Worm (Caenorhabditis elegans) whole organism, L2 larva: ENCODE results near the gene ceh-22.

Experiments used
- R02D3.7 ChIP-seq: fragments of 150-350 bp; optimal IDR thresholded peaks from 2 replicates; lab custom pipeline; 2014; ENCODE audit warnings: missing biosample characterization, missing genetic modification characterization
- Y55F3AM.14 ChIP-seq: fragments of 200-800 bp; sonication (Bioruptor generic); optimal IDR thresholded peaks from 2 replicates; lab custom pipeline; 2018; ENCODE audit warnings: mild to moderate bottlenecking, missing genetic modification characterization, missing compliant biosample characterization
- alr-1 ChIP-seq: fragments of 150-350 bp; optimal IDR thresholded peaks from 2 replicates; lab custom pipeline; 2014; ENCODE audit warnings: missing biosample characterization, missing genetic modification characterization
- aly-2 ChIP-seq: fragments of 150-350 bp; optimal IDR thresholded peaks from 2 replicates; lab custom pipeline; 2014; ENCODE audit warnings: missing biosample characterization, missing genetic modification characterization
- ama-1 ChIP-seq: fragments of 150-350 bp; optimal IDR thresholded peaks from 2 replicates; lab custom pipeline; 2018; ENCODE audit warnings: inconsistent platforms
- ceh-16 ChIP-seq: fragments of 150-350 bp; optimal IDR thresholded peaks from 2 replicates; lab custom pipeline; 2014; ENCODE audit warnings: missing biosample characterization, missing genetic modification characterization
- ceh-82 ChIP-seq: fragments of 150-350 bp; optimal IDR thresholded peaks from 2 replicates; lab custom pipeline; 2014; ENCODE audit warnings: missing biosample characterization, missing genetic modification characterization
- crh-2 ChIP-seq: sonication (generic microtip); optimal IDR thresholded peaks from 2 replicates; lab custom pipeline; 2017; ENCODE audit warnings: missing biosample characterization, missing genetic modification characterization
- dmd-4 ChIP-seq: sonication (generic microtip); optimal IDR thresholded peaks from 2 replicates; lab custom pipeline; 2017; ENCODE audit warnings: missing biosample characterization, missing genetic modification characterization
- egl-27 ChIP-seq: sonication (generic microtip); optimal IDR thresholded peaks from 3 replicates; lab custom pipeline; 2017; ENCODE audit warnings: missing biosample characterization, missing genetic modification reagents, missing genetic modification characterization
- elt-1 ChIP-seq: fragments of 150-350 bp; optimal IDR thresholded peaks from 2 replicates; lab custom pipeline; 2014; ENCODE audit warnings: missing biosample characterization, missing genetic modification characterization
- fos-1 ChIP-seq: fragments of 150-350 bp; optimal IDR thresholded peaks from 2 replicates; lab custom pipeline; 2014; ENCODE audit warnings: missing biosample characterization, missing genetic modification characterization
- lin-11 ChIP-seq: fragments of 150-350 bp; sonication (generic microtip); optimal IDR thresholded peaks from 2 replicates; lab custom pipeline; 2014; ENCODE audit warnings: missing biosample characterization, missing genetic modification characterization, inconsistent platforms, mixed read lengths
- lin-13 ChIP-seq: fragments of 150-350 bp; optimal IDR thresholded peaks from 2 replicates; lab custom pipeline; 2014; ENCODE audit warnings: missing biosample characterization, missing genetic modification reagents, missing genetic modification characterization
- lin-39 ChIP-seq: fragments of 150-350 bp; optimal IDR thresholded peaks from 2 replicates; lab custom pipeline; 2014; ENCODE audit warnings: missing biosample characterization, missing genetic modification reagents, missing genetic modification characterization
- lsy-2 ChIP-seq, 2 experiments: fragments of 150-350 bp in 1 of 2; sonication (generic microtip) in 1 of 2; optimal IDR thresholded peaks; 2 replicates each; lab custom pipeline; 2014 to 2017; ENCODE audit warnings: missing biosample characterization in 2 of 2, missing genetic modification characterization in 2 of 2
- mab-5 ChIP-seq: fragments of 150-350 bp; optimal IDR thresholded peaks from 2 replicates; lab custom pipeline; 2014; ENCODE audit warnings: missing biosample characterization, missing genetic modification characterization
- mdl-1 ChIP-seq, 2 experiments: fragments of 150-350 bp in 1 of 2; sonication (generic microtip) in 1 of 2; optimal IDR thresholded peaks; 2 replicates each; lab custom pipeline; 2017; ENCODE audit warnings: missing biosample characterization in 2 of 2, missing genetic modification characterization in 2 of 2
- nhr-12 ChIP-seq: fragments of 150-350 bp; optimal IDR thresholded peaks from 2 replicates; lab custom pipeline; 2014; ENCODE audit warnings: missing biosample characterization, missing genetic modification characterization
- nhr-129 ChIP-seq: fragments of 150-350 bp; optimal IDR thresholded peaks from 2 replicates; lab custom pipeline; 2014; ENCODE audit warnings: missing biosample characterization, missing genetic modification characterization
- nhr-21 ChIP-seq: fragments of 150-350 bp; optimal IDR thresholded peaks from 2 replicates; lab custom pipeline; 2014; ENCODE audit warnings: missing biosample characterization, missing genetic modification characterization
- nhr-237 ChIP-seq: fragments of 150-350 bp; optimal IDR thresholded peaks from 2 replicates; lab custom pipeline; 2014; ENCODE audit warnings: missing biosample characterization, missing genetic modification characterization
- nhr-25 ChIP-seq: fragments of 150-350 bp; sonication (generic microtip); optimal IDR thresholded peaks from 3 replicates; lab custom pipeline; 2014; ENCODE audit warnings: missing biosample characterization, missing genetic modification characterization
- nhr-6 ChIP-seq: fragments of 150-350 bp; optimal IDR thresholded peaks from 2 replicates; lab custom pipeline; 2014; ENCODE audit warnings: missing biosample characterization, missing genetic modification characterization
- nhr-77 ChIP-seq: fragments of 150-350 bp; optimal IDR thresholded peaks from 2 replicates; lab custom pipeline; 2014; ENCODE audit warnings: missing biosample characterization, missing genetic modification characterization
- skn-1 ChIP-seq: sonication (generic microtip); optimal IDR thresholded peaks from 2 replicates; lab custom pipeline; 2017; ENCODE audit warnings: missing biosample characterization, missing genetic modification characterization
- sma-3 ChIP-seq: sonication (generic microtip); optimal IDR thresholded peaks from 2 replicates; lab custom pipeline; 2016; ENCODE audit warnings: missing genetic modification reagents, missing genetic modification characterization, missing compliant biosample characterization
- sma-9 ChIP-seq, 2 experiments: fragments of 150-350 bp in 1 of 2; sonication (generic microtip) in 1 of 2; optimal IDR thresholded peaks; 2 replicates each; lab custom pipeline; 2014 to 2016; ENCODE audit warnings: missing genetic modification characterization in 2 of 2, mild to moderate bottlenecking in 1 of 2, missing biosample characterization in 1 of 2, missing compliant biosample characterization in 1 of 2, missing genetic modification reagents in 1 of 2, moderate library complexity in 1 of 2
- unc-39 ChIP-seq: fragments of 150-350 bp; optimal IDR thresholded peaks from 2 replicates; lab custom pipeline; 2014; ENCODE audit warnings: missing biosample characterization, missing genetic modification characterization
- zag-1 ChIP-seq: fragments of 150-350 bp; optimal IDR thresholded peaks from 2 replicates; lab custom pipeline; 2014; ENCODE audit warnings: missing biosample characterization, missing genetic modification characterization
- ztf-1 ChIP-seq: fragments of 200-800 bp; sonication (Bioruptor generic); conservative IDR thresholded peaks from 2 replicates; pipeline ENCODE4 v1.3.6; 2022; ENCODE audit warnings: missing genetic modification characterization, missing compliant biosample characterization
- ztf-11 ChIP-seq: sonication (generic microtip); optimal IDR thresholded peaks from 2 replicates; lab custom pipeline; 2017; ENCODE audit warnings: missing biosample characterization, missing genetic modification characterization

The ceh-22 gene

DNA sequence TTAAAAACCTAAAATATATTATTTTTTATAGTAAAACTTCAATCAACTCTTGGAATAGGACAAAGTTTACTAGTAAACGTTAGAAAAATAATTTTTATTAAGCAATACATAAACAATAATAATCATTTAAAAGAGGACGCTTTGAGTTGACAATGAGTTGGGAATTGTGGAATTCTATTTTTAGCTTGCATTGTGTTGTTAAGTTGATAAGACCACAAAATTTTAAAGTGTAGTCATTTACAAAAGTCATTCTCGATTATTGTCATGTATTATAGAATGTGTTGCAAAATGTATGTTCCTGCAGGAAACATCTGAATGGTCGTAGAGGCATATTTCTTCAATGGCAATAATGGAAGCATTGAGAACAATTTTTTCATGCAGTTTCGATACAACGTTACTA, 39.3 kb downstream of the ceh-22 start:
- TF ChIP-seq R02D3.7 (tag; lab: Kevin White, UChicago) (no peak), fos-1 (tag; lab: Kevin White, UChicago) (peak; percentile 20), lin-11 (tag; lab: Kevin White, UChicago) (no peak), elt-1 (tag; lab: Kevin White, UChicago) (no peak)
- TF ChIP-seq, all 48 proteins: peak for 1

DNA sequence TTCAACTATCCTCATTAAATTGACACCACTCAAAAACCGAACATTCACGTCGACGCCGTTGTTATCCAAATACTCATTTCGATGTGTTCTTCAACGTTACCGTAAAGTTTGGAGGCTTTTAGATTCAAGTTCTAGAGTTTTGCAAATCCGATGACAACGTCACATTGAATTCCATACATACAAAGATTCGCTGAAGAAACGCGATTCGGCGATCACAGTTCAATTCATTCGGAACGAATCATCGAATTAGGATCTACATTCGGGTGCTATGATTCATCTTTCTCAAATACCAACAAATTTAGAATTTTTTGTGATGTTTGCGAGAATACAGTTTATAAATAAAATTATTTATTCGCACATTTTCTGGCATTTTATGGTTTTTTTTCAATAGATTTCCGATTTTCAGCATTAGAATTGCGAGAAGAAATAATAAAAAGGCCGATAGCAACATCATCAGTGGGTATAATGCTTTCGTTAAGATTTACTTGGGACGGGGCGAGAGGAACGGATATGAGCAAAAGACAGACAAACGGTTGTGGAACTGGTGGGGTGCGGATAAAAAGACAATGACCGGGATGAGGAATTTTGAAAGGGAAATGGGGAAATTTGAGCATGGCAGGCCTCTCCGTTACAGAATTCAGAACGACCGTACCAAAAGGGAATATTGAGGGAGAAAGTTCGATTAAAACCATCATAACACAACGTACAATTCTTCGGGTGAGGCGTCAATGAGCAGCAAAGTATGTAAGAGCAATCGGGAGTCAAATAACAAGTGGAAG, 40.3 kb downstream of the ceh-22 start:
- TF ChIP-seq Y55F3AM.14 (GFP tag; lab: Kevin White, UChicago) (peak; percentile 66), lin-13 (GFP tag; lab: Kevin White, UChicago) (no peak), sma-3 (GFP tag; lab: Kevin White, UChicago) (peak; percentile 42), ztf-1 (GFP tag; lab: Robert Waterston, UW) (0 out of 2 replicates have a peak, but pooled peaks have one; percentile 21), nhr-21 (peak; percentile 36), nhr-129 (tag; lab: Kevin White, UChicago) (no peak), ama-1 (lab: Kevin White, UChicago) (peak; percentile 81), nhr-6 (no peak), elt-1 (tag; lab: Kevin White, UChicago) (no peak), nhr-77 (tag; lab: Kevin White, UChicago) (no peak), nhr-25 (tag; lab: Kevin White, UChicago) (peak; percentile 30), crh-2 (tag; lab: Kevin White, UChicago) (no peak)
- TF ChIP-seq, all 48 proteins: peak for 6

DNA sequence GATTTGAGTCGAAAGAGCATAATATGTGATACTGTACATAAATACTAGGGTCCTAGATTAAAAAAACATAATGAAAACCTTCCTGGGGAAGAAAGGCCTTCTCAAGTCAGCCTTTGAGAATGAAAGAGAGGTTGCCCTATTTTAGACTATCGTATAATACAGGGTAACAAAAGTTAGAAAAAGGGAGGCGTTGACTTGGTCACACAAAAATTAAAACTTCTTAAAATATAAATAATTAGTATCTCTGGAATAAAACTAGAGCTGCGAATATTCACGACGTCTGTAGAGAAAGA, 40.8 kb downstream of the ceh-22 start:
- TF ChIP-seq unc-39 (tag; lab: Kevin White, UChicago) (no peak), lsy-2 (tag; optimal IDR thresholded peaks at IDR 0.05; lab: Kevin White, UChicago) (no peak), sma-9 (GFP tag; optimal IDR thresholded peaks at IDR 0.05; lab: Kevin White, UChicago) (no peak), sma-9 (tag; optimal IDR thresholded peaks at IDR 0.05; lab: Kevin White, UChicago) (no peak), nhr-6 (no peak), nhr-77 (tag; lab: Kevin White, UChicago) (no peak), zag-1 (tag; lab: Kevin White, UChicago) (peak; percentile 34), nhr-12 (tag; lab: Kevin White, UChicago) (peak; percentile 14), ama-1 (lab: Kevin White, UChicago) (no peak), mab-5 (no peak), R02D3.7 (tag; lab: Kevin White, UChicago) (no peak), ztf-11 (tag; lab: Kevin White, UChicago) (no peak), egl-27 (tag; lab: Kevin White, UChicago) (no peak), nhr-21 (no peak), ceh-82 (tag; lab: Kevin White, UChicago) (no peak), nhr-25 (tag; lab: Kevin White, UChicago) (no peak)

DNA sequence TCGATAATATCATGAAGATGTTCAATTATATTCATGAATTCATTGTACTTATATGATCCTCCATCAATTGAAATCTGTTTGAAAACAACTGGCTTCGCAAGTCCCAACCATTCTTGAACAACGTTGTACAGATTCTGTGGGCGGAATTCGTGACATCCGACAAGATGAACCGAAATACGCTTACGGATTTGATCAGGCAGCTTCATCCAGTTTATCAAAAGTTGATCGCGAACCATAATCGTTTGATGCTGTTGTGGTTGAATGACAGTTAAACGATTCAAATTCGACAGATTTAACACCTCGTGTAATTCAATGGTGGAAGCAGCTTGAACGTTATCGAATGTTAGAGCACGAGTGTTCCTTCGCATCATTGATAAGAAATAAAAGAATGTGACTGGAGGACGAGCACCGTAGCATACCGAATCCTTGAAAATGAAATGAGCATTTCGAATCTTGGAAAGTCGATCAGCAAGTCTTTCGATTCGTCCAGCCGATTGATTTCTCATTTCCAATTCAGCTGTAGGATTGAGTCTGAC, 42.1 kb downstream of the ceh-22 start:
- TF ChIP-seq alr-1 (tag; lab: Kevin White, UChicago) (no peak), ceh-16 (tag; lab: Kevin White, UChicago) (no peak), dmd-4 (tag; lab: Kevin White, UChicago) (no peak), lin-13 (GFP tag; lab: Kevin White, UChicago) (no peak), crh-2 (tag; lab: Kevin White, UChicago) (no peak), ztf-11 (tag; lab: Kevin White, UChicago) (no peak), aly-2 (no peak), lin-39 (tag; lab: Kevin White, UChicago) (no peak), mdl-1 (tag; optimal IDR thresholded peaks at IDR 0.05; lab: Kevin White, UChicago) (no peak), skn-1 (tag; lab: Kevin White, UChicago) (no peak), nhr-6 (no peak), nhr-21 (no peak), nhr-129 (tag; lab: Kevin White, UChicago) (no peak)

DNA sequence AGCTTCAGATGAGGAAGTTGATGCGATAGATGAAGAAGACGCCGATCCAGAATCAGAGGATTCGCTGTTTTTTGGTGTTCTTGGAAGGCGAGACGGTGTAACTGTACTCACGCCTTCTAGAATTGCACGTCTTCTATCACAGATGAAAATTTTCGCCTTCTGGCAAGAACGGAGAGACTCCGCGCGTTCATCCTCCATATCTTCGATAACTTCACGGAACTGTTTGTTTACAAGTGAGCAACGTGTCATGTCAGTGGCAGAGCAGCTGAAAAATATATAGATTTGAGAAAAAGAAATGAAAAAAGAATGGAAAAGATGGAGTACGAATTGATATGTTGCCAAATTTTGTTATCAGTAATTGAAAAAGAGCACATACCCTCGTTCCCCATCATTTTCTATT, 42.9 kb downstream of the ceh-22 start:
- TF ChIP-seq Y55F3AM.14 (GFP tag; lab: Kevin White, UChicago) (peak; percentile 56), nhr-21 (no peak), nhr-237 (tag; lab: Kevin White, UChicago) (no peak), lin-39 (tag; lab: Kevin White, UChicago) (no peak)
